Fruit fly (Drosophila melanogaster) whole organism, embryonic: ENCODE measurements around the gene unk.

Source experiments
- CG10431 ChIP-seq: fragments of 200-800 bp; sonication (Bioruptor generic); optimal IDR thresholded peaks from 3 replicates; lab custom pipeline; 2018; ENCODE audit warnings: missing biosample characterization, mild to moderate bottlenecking, missing genetic modification characterization
- CG12219 ChIP-seq: fragments of 200-800 bp; sonication (Bioruptor generic); optimal IDR thresholded peaks from 3 replicates; lab custom pipeline; 2018; ENCODE audit warnings: missing biosample characterization, mild to moderate bottlenecking, missing genetic modification characterization
- CG15269 ChIP-seq: fragments of 200-800 bp; sonication (Bioruptor generic); optimal IDR thresholded peaks from 2 replicates; lab custom pipeline; 2018; ENCODE audit warnings: missing biosample characterization, mild to moderate bottlenecking, missing genetic modification characterization, moderate library complexity
- CG16779 ChIP-seq: fragments of 200-800 bp; sonication (Bioruptor generic); IDR thresholded peaks from 2 replicates; pipeline ENCODE4 v1.3.6; 2022; ENCODE audit warnings: missing biosample characterization, missing genetic modification characterization
- CG17361 ChIP-seq: fragments of 200-800 bp; sonication (Bioruptor generic); IDR thresholded peaks from 3 replicates; pipeline ENCODE4 v1.3.6; 2022; ENCODE audit warnings: missing biosample characterization, missing genetic modification characterization
- CG31365 ChIP-seq: fragments of 200-800 bp; sonication (Bioruptor generic); optimal IDR thresholded peaks from 2 replicates; lab custom pipeline; 2018; ENCODE audit warnings: missing biosample characterization, mild to moderate bottlenecking, missing genetic modification characterization
- CG34376 ChIP-seq: fragments of 200-800 bp; sonication (Bioruptor generic); optimal IDR thresholded peaks from 2 replicates; lab custom pipeline; 2018; ENCODE audit warnings: missing biosample characterization, mild to moderate bottlenecking, missing genetic modification characterization
- CG4707 ChIP-seq: fragments of 200-800 bp; sonication (Bioruptor generic); optimal IDR thresholded peaks from 2 replicates; lab custom pipeline; 2018; ENCODE audit warnings: missing biosample characterization, mild to moderate bottlenecking, missing genetic modification characterization, moderate library complexity
- CG5180 ChIP-seq: fragments of 200-800 bp; sonication (Bioruptor generic); optimal IDR thresholded peaks from 3 replicates; lab custom pipeline; 2017; ENCODE audit warnings: missing biosample characterization, missing genetic modification characterization, mild to moderate bottlenecking, moderate library complexity, missing genetic modification reagents
- CG6654 ChIP-seq: fragments of 200-800 bp; sonication (Bioruptor generic); optimal IDR thresholded peaks from 2 replicates; lab custom pipeline; 2017; ENCODE audit warnings: missing biosample characterization, mild to moderate bottlenecking, missing genetic modification characterization
- CG7372 ChIP-seq: fragments of 200-800 bp; sonication (Bioruptor generic); IDR thresholded peaks from 2 replicates; pipeline ENCODE4 v1.3.6; 2022; ENCODE audit warnings: missing biosample characterization, missing genetic modification characterization
- CG8359 ChIP-seq: fragments of 200-800 bp; sonication (Bioruptor generic); optimal IDR thresholded peaks from 2 replicates; lab custom pipeline; 2017; ENCODE audit warnings: missing biosample characterization, mild to moderate bottlenecking, missing genetic modification characterization, borderline replicate concordance
- CG8478 ChIP-seq: fragments of >200 bp; optimal IDR thresholded peaks from 2 replicates; lab custom pipeline; 2018
- Dbx ChIP-seq: fragments of 200-800 bp; sonication (Bioruptor generic); IDR thresholded peaks from 3 replicates; pipeline ENCODE4 v1.3.6; 2022; ENCODE audit warnings: missing biosample characterization, missing genetic modification characterization
- Deaf1 ChIP-seq: fragments of 200-800 bp; optimal IDR thresholded peaks from 3 replicates; lab custom pipeline; 2019; ENCODE audit warnings: missing biosample characterization, mild to moderate bottlenecking, missing genetic modification characterization, moderate library complexity
- ERR ChIP-seq: fragments of 200-800 bp; sonication (Bioruptor generic); optimal IDR thresholded peaks from 2 replicates; lab custom pipeline; 2016; ENCODE audit warnings: missing biosample characterization, missing genetic modification characterization
- Ets65A ChIP-seq: fragments of 200-800 bp; sonication (Bioruptor generic); peaks from one replicate; lab custom pipeline; 2016; ENCODE audit warnings: missing biosample characterization, missing genetic modification characterization
- Gsc ChIP-seq: fragments of 200-800 bp; sonication (Bioruptor generic); IDR thresholded peaks from 2 replicates; pipeline ENCODE4 v1.3.6; 2022; ENCODE audit warnings: missing biosample characterization, missing genetic modification characterization
- Kr ChIP-seq: fragments of 200-800 bp; sonication (Bioruptor generic); optimal IDR thresholded peaks from 2 replicates; lab custom pipeline; 2017; ENCODE audit warnings: missing biosample characterization, mild to moderate bottlenecking, missing genetic modification characterization
- MTF-1 ChIP-seq: fragments of 200-800 bp; sonication (Bioruptor generic); optimal IDR thresholded peaks from 2 replicates; lab custom pipeline; 2018; ENCODE audit warnings: missing biosample characterization, mild to moderate bottlenecking, missing genetic modification characterization, borderline replicate concordance
- PHDP ChIP-seq: fragments of 200-800 bp; sonication (Bioruptor generic); optimal IDR thresholded peaks from 3 replicates; lab custom pipeline; 2018; ENCODE audit warnings: missing biosample characterization, mild to moderate bottlenecking, missing genetic modification characterization, moderate library complexity
- abd-A ChIP-seq: fragments of 200-800 bp; sonication (Bioruptor generic); optimal IDR thresholded peaks from 3 replicates; lab custom pipeline; 2019; ENCODE audit warnings: missing biosample characterization, mild to moderate bottlenecking, missing genetic modification characterization, moderate library complexity
- amos ChIP-seq: fragments of 200-800 bp; sonication (Bioruptor generic); IDR thresholded peaks from 2 replicates; pipeline ENCODE4 v1.3.6; 2022; ENCODE audit warnings: missing biosample characterization, missing genetic modification characterization; ENCODE audit not compliant: partially characterized antibody
- aop ChIP-seq: fragments of 200-800 bp; sonication (Bioruptor generic); IDR thresholded peaks from 2 replicates; pipeline ENCODE4 v1.3.6; 2022; ENCODE audit warnings: missing biosample characterization, missing genetic modification characterization
- bbx ChIP-seq: fragments of 200-800 bp; sonication (Bioruptor generic); IDR thresholded peaks from 2 replicates; pipeline ENCODE4 v1.3.6; 2022; ENCODE audit warnings: missing biosample characterization, missing genetic modification characterization; ENCODE audit not compliant: partially characterized antibody
- cg ChIP-seq: fragments of 200-800 bp; sonication (Bioruptor generic); optimal IDR thresholded peaks from 3 replicates; lab custom pipeline; 2019; ENCODE audit warnings: missing biosample characterization, mild to moderate bottlenecking, missing genetic modification characterization, moderate library complexity
- chinmo ChIP-seq: fragments of 200-800 bp; sonication (Bioruptor generic); IDR thresholded peaks from 4 replicates; pipeline ENCODE4 v1.3.6; 2022; ENCODE audit warnings: missing biosample characterization, missing genetic modification characterization; ENCODE audit not compliant: partially characterized antibody
- dm ChIP-seq: fragments of 200-800 bp; sonication (Bioruptor generic); optimal IDR thresholded peaks from 3 replicates; lab custom pipeline; 2016; ENCODE audit warnings: missing biosample characterization, missing genetic modification characterization
- exex ChIP-seq: fragments of 200-800 bp; sonication (Bioruptor generic); optimal IDR thresholded peaks from 4 replicates; lab custom pipeline; 2018; ENCODE audit warnings: missing biosample characterization, mild to moderate bottlenecking, missing genetic modification characterization, moderate library complexity
- grn ChIP-seq: fragments of 200-800 bp; sonication (Bioruptor generic); optimal IDR thresholded peaks from 3 replicates; lab custom pipeline; 2017; ENCODE audit warnings: missing biosample characterization, missing genetic modification characterization
- gro ChIP-seq: fragments of 200-800 bp; sonication (Bioruptor generic); optimal IDR thresholded peaks from 2 replicates; lab custom pipeline; 2016; ENCODE audit warnings: missing biosample characterization, missing genetic modification characterization
- lov ChIP-seq, 2 experiments: fragments of 200-800 bp in 1 of 2; fragments of >200 bp in 1 of 2; sonication (Bioruptor generic) in 1 of 2; IDR thresholded peaks in 1 of 2; optimal IDR thresholded peaks in 1 of 2; 2 replicates in 1 of 2; 3 replicates in 1 of 2; pipeline versions ENCODE4 v1.3.6 to Lab custom; 2017 to 2022; ENCODE audit warnings: missing biosample characterization in 1 of 2, missing genetic modification characterization in 1 of 2
- oc ChIP-seq: fragments of 200-800 bp; sonication (Bioruptor generic); optimal IDR thresholded peaks from 2 replicates; lab custom pipeline; 2018; ENCODE audit warnings: missing biosample characterization, mild to moderate bottlenecking, missing genetic modification characterization, moderate library complexity
- onecut ChIP-seq: fragments of 200-800 bp; sonication (Bioruptor generic); IDR thresholded peaks from 2 replicates; pipeline ENCODE4 v1.3.6; 2022; ENCODE audit warnings: missing biosample characterization, missing genetic modification characterization
- sens ChIP-seq: fragments of 200-800 bp; sonication (Bioruptor generic); peaks from one replicate; lab custom pipeline; 2016; ENCODE audit warnings: missing biosample characterization, missing genetic modification characterization
- sens-2 ChIP-seq: fragments of 200-800 bp; sonication (Bioruptor generic); IDR thresholded peaks from 2 replicates; pipeline ENCODE4 v1.3.6; 2022; ENCODE audit warnings: missing biosample characterization, missing genetic modification characterization
- sug ChIP-seq: fragments of 200-800 bp; optimal IDR thresholded peaks from 2 replicates; lab custom pipeline; 2019; ENCODE audit warnings: missing biosample characterization, mild to moderate bottlenecking, missing genetic modification characterization, moderate library complexity

The unk gene

DNA sequence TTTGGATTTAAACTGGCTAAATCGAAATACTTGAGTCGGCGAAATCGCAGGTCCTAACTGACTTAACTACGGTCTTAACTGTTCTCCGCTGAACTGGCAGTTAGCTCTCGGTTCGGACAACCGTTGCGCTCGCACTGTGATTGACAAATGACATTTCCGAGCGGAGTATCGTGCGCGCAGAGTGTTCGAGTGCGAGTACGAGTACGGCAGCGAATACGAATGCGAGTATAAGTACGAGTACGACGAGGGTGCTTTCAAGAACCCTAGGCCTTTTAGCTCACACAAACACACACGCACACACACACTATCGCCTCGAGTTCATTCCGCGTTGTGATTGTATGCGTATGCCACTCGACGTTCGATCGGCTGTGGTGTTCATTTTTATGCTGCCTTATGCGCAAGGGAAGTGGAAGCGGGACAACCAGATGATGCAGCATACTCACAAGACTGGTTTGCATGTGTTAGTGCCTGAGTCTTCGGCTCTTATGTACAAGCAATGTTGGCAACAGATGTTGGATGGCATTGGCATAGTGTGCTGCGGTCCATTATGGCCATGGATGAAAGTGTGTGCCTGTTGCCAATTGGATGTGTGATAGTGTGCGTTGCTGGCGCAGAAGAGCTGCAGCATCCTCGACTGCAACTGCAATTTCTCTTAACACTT is 15.9 kb downstream of the unk start, which contains the start of gene hh (continued):
- TF ChIP-seq bbx (GFP tag; lab: Robert Waterston, UW): 0 out of 2 replicates have a peak, but pooled peaks have one; percentile 24
- TF ChIP-seq ERR (GFP tag; lab: Kevin White, UChicago): no peak
- TF ChIP-seq cg (GFP tag; lab: Kevin White, UChicago): peak; percentile 100
- TF ChIP-seq dm: no peak
- no peak for TF ChIP-seq sens-2
- TF ChIP-seq CG17361 (GFP tag; lab: Robert Waterston, UW): no peak
- TF ChIP-seq chinmo: 0 out of 4 replicates have a peak, but pooled peaks have one; percentile 18
- no peak for TF ChIP-seq lov (optimal IDR thresholded peaks at IDR 0.05; lab: Kevin White, UChicago)
- TF ChIP-seq lov (GFP tag; IDR thresholded peaks at IDR 0.05; lab: Robert Waterston, UW): no peak
- no peak for TF ChIP-seq CG12219 (GFP tag; lab: Kevin White, UChicago)
- peak; percentile 44 for TF ChIP-seq abd-A
- no peak for TF ChIP-seq CG10431 (GFP tag; lab: Kevin White, UChicago)

DNA sequence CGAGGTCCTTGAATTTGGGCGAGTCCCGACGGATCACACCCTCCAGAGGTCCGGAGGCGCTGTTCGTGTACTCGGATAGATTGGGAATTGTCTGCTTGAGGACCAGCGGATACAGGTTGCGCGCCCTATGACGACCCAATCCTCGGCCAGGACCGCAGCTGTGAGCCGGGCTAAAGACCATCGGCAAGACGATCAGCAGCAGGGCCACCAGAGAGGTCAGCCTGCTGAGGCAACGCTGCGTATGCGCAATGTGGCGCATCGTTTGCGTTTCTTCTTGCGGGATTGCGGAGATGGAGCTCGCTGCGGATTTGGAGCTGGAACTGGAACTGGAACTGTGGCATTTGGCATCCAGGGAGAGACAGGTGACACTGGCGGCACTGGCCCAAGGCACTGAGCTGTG is 16.5 kb downstream of the unk start:
- TF ChIP-seq CG8478 (lab: Kevin White, UChicago) (peak; percentile 38), CG15269 (tag; lab: Kevin White, UChicago) (no peak), Ets65A (GFP tag; lab: Kevin White, UChicago) (peak; percentile 79), Dbx (0 out of 3 replicates have a peak, but pooled peaks have one; percentile 19), CG7372 (GFP tag; lab: Robert Waterston, UW) (peak; percentile 68), sens (GFP tag; lab: Kevin White, UChicago) (peak; percentile 36), CG8359 (GFP tag; lab: Kevin White, UChicago) (no peak)

DNA sequence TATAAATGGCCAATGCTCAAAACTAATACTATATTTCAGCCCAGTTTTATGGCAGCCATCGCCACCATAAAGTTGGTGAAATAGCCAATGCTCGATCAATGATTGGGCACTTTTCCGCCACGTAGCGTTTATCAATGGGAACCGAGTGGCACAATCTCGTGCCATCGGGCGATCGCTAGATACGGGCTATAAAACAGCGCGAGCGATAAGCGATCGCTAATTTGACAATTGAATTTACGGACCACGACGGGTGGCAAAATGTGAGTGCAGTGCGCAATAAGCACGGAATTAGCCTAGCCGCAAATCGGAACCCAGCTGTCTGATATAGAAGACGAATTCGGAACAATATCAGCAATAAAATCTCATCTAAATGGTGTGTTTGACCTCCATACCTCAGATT is 17.4 kb downstream of the unk start:
- TF ChIP-seq Gsc (GFP tag; lab: Robert Waterston, UW) (no peak), MTF-1 (GFP tag; lab: Kevin White, UChicago) (peak; percentile 14), amos (GFP tag; lab: Robert Waterston, UW) (no peak), CG4707 (GFP tag; lab: Kevin White, UChicago) (no peak), CG5180 (GFP tag; lab: Kevin White, UChicago) (no peak), CG31365 (tag; lab: Kevin White, UChicago) (no peak), CG34376 (GFP tag; lab: Kevin White, UChicago) (peak; percentile 41), exex (tag; lab: Kevin White, UChicago) (peak; percentile 90), sug (tag; lab: Kevin White, UChicago) (peak; percentile 83), PHDP (tag; lab: Kevin White, UChicago) (no peak), grn (GFP tag; lab: Kevin White, UChicago) (peak; percentile 85), CG6654 (GFP tag; lab: Kevin White, UChicago) (no peak), oc (tag; lab: Kevin White, UChicago) (no peak), CG16779 (no peak), Deaf1 (peak; percentile 3), gro (GFP tag; lab: Kevin White, UChicago) (no peak), Kr (GFP tag; lab: Kevin White, UChicago) (no peak), onecut (GFP tag; lab: Robert Waterston, UW) (no peak), CG8478 (lab: Kevin White, UChicago) (no peak), aop (GFP tag; lab: Robert Waterston, UW) (no peak)
